Fruit fly (Drosophila melanogaster): Measurements from ENCODE around the gene CG9555.
A peak's percentile ranks its signal among the peaks of the same experiment; 100 is the strongest.

The CG9555 gene

DNA sequence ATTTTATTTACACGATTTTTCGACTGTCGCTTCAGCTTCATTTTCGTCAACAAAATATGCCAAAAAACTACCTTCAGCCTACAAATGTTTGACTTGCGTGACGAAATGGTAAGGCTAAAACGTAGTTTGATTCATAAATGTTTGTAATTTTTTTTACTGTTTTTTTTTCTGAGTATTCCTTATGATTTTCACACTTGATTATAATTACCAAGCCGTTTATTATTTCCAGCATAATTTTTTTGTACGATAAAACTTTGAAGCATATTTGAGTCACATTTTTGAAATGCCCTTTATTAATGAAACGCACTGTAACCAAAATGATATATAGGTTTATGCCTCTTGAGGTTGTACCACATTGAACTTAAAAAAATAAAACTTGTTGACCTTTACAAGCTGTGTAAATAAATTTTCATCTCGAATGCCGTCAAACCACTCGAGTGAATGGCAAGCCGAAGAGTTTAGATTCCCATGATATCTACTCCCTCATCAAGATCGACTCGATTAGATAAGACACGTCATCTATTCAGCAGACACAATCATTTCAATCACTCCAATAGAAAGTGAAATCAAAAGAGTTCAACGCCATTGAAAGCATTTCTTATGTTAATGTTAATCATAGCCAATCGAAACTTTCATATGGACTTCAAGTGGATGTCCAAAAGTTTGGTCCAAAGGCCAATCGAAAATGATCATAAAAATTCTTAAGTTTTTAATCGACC is 8.8 kb upstream of the CG9555 start (continued):
- TF ChIP-seq Hsf (GFP tag; optimal IDR thresholded peaks at IDR 0.05) (peak; percentile 38), CG7372 (GFP tag; IDR thresholded peaks at IDR 0.05) (peak; percentile 47; the same call in 1 of the 2 replicates), CG2120 (GFP tag; optimal IDR thresholded peaks at IDR 0.05) (peak; percentile 49), Blimp-1 (GFP tag; optimal IDR thresholded peaks at IDR 0.05) (peak; percentile 90), CG9876 (GFP tag; optimal IDR thresholded peaks at IDR 0.05) (no peak), BtbVII (GFP tag; optimal IDR thresholded peaks at IDR 0.05) (peak; percentile 40), ase (GFP tag; IDR thresholded peaks at IDR 0.05) (peak; percentile 45; the same call in 1 of the 3 replicates), sim (GFP tag; IDR thresholded peaks at IDR 0.05) (no peak), CG12659 (GFP tag; optimal IDR thresholded peaks at IDR 0.05) (peak; percentile 44), CG31388 (GFP tag; optimal IDR thresholded peaks at IDR 0.05) (no peak), pros (GFP tag; optimal IDR thresholded peaks at IDR 0.05) (no peak), CG10274 (GFP tag; optimal IDR thresholded peaks at IDR 0.05) (no peak), B-H1 (GFP tag; IDR thresholded peaks at IDR 0.05) (0 out of 3 replicates have a peak, but pooled peaks have one; percentile 24), da (GFP tag; optimal IDR thresholded peaks at IDR 0.05) (no peak), dm (GFP tag; optimal IDR thresholded peaks at IDR 0.05) (peak; percentile 11), klu (GFP tag; IDR thresholded peaks at IDR 0.05) (no peak), tll (GFP tag; optimal IDR thresholded peaks at IDR 0.05) (no peak), CG3995 (GFP tag; optimal IDR thresholded peaks at IDR 0.05) (no peak), salm (tag; optimal IDR thresholded peaks at IDR 0.05) (peak; percentile 40), CG10147 (GFP tag; optimal IDR thresholded peaks at IDR 0.05) (peak; percentile 50), hth (optimal IDR thresholded peaks at IDR 0.05) (no peak), btn (GFP tag; optimal IDR thresholded peaks at IDR 0.05) (no peak), CG5180 (GFP tag; optimal IDR thresholded peaks at IDR 0.05) (peak; percentile 13), CG16779 (GFP tag; IDR thresholded peaks at IDR 0.05) (no peak), CG13287 (GFP tag; IDR thresholded peaks at IDR 0.05; ENCODE audit: partially characterized antibody) (no peak), Dll (GFP tag; IDR thresholded peaks at IDR 0.05; ENCODE audit: partially characterized antibody) (no peak), cas (GFP tag; IDR thresholded peaks at IDR 0.05) (no peak), Scr (GFP tag; IDR thresholded peaks at IDR 0.05; ENCODE audit: partially characterized antibody) (no peak), prd (optimal IDR thresholded peaks at IDR 0.05) (no peak), prd (GFP tag; IDR thresholded peaks at IDR 0.05) (no peak; the same call in 2 of the 3 replicates), ssp (GFP tag; IDR thresholded peaks at IDR 0.05) (no peak), Poxn (GFP tag; IDR thresholded peaks at IDR 0.05) (no peak), Sry-δ (GFP tag; optimal IDR thresholded peaks at IDR 0.05) (no peak), sob (GFP tag; IDR thresholded peaks at IDR 0.05) (peak; percentile 47; the same call in 1 of the 2 replicates), CG33213 (GFP tag; optimal IDR thresholded peaks at IDR 0.05) (no peak), ranshi (GFP tag; IDR thresholded peaks at IDR 0.05) (0 out of 2 replicates have a peak, but pooled peaks have one; percentile 4), Drgx (GFP tag; IDR thresholded peaks at IDR 0.05) (no peak), sd (tag; optimal IDR thresholded peaks at IDR 0.05) (peak; percentile 52), CG14441 (GFP tag; IDR thresholded peaks at IDR 0.05) (no peak; the same call in 1 of the 2 replicates), CG2875 (GFP tag; optimal IDR thresholded peaks at IDR 0.05) (no peak), CG18476 (GFP tag; optimal IDR thresholded peaks at IDR 0.05) (no peak), CG7556 (GFP tag; optimal IDR thresholded peaks at IDR 0.05) (peak; percentile 40), vfl (GFP tag; optimal IDR thresholded peaks at IDR 0.05) (no peak), org-1 (GFP tag; optimal IDR thresholded peaks at IDR 0.05) (peak; percentile 28), shn (GFP tag; optimal IDR thresholded peaks at IDR 0.05) (no peak), Atf-2 (GFP tag; optimal IDR thresholded peaks at IDR 0.05) (peak; percentile 17)

Data from whole organism, embryonic.